Worm (Caenorhabditis elegans): Measurements from ENCODE around the gene F20G2.3.

DNA sequence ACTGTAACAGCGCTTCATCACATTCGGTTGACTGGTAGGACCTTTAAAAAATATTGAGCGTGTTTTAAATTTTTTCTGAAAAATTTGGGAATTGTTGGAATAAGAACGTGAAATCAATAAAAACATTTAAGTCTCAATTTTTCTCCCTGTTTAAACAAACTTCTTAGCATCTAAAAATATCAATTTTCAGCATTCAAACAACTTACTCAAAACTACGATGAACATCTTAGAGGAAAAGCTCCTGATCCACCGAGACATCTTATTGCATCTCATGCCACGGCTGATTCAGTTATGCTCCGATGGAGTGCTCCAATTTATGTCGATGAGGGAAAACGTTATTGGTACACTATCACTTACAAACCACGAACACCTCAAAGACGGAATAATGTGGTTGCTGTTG lies 30.9 kb upstream of the F20G2.3 start:
- TF ChIP-seq egl-27 (tag; optimal IDR thresholded peaks at IDR 0.05) (no peak), elt-1 (tag; optimal IDR thresholded peaks at IDR 0.05) (no peak), nhr-23 (tag; optimal IDR thresholded peaks at IDR 0.05) (no peak), ztf-11 (tag; optimal IDR thresholded peaks at IDR 0.05) (no peak), nhr-25 (tag; optimal IDR thresholded peaks at IDR 0.05) (no peak), skn-1 (tag; optimal IDR thresholded peaks at IDR 0.05) (no peak), nhr-237 (tag; optimal IDR thresholded peaks at IDR 0.05) (no peak), aly-2 (tag; optimal IDR thresholded peaks at IDR 0.05) (no peak), nhr-28 (tag; optimal IDR thresholded peaks at IDR 0.05) (no peak), zag-1 (tag; optimal IDR thresholded peaks at IDR 0.05) (no peak), nhr-11 (tag; optimal IDR thresholded peaks at IDR 0.05) (no peak), unc-39 (tag; optimal IDR thresholded peaks at IDR 0.05) (no peak)

All from whole organism, L3 larva.